Worm (Caenorhabditis elegans): Measurements from ENCODE around the gene rml-3.

- TF ChIP-seq lin-39 (tag; optimal IDR thresholded peaks at IDR 0.05) (no peak), unc-55 (GFP tag; optimal IDR thresholded peaks at IDR 0.05) (no peak), R02D3.7 (tag; optimal IDR thresholded peaks at IDR 0.05) (no peak), blmp-1 (tag; optimal IDR thresholded peaks at IDR 0.05; ENCODE audit: insufficient read depth) (no peak), skn-1 (tag; optimal IDR thresholded peaks at IDR 0.05) (no peak), ztf-11 (tag; optimal IDR thresholded peaks at IDR 0.05) (no peak), dmd-4 (tag; optimal IDR thresholded peaks at IDR 0.05) (no peak), lsy-2 (tag; optimal IDR thresholded peaks at IDR 0.05) (peak in 1 of 2 experiments; percentile 4), sma-9 (GFP tag; optimal IDR thresholded peaks at IDR 0.05) (peak; percentile 62), sma-9 (tag; optimal IDR thresholded peaks at IDR 0.05) (no peak), ztf-4 (tag; optimal IDR thresholded peaks at IDR 0.05) (no peak), snpc-4 (tag; optimal IDR thresholded peaks at IDR 0.05) (no peak)
These were observed 12.0 kb upstream of the rml-3 start for ce11 chrX:6250866-6251265.
